Worm (Caenorhabditis elegans): ENCODE data around the gene ugt-10.

ugt-10 gene

ce11 chrV:4864330-4864729, 35.6 kb downstream of the ugt-10 start:
- no peak for TF ChIP-seq ztf-11 (tag; optimal IDR thresholded peaks at IDR 0.05)
- TF ChIP-seq unc-120 (tag; optimal IDR thresholded peaks at IDR 0.05; ENCODE audit: poor library complexity, severe bottlenecking), result no peak
- TF ChIP-seq tbx-8 (GFP tag; optimal IDR thresholded peaks at IDR 0.05), result no peak
- no peak for TF ChIP-seq nhr-2 (tag; optimal IDR thresholded peaks at IDR 0.05)
- no peak for TF ChIP-seq zip-8 (tag; optimal IDR thresholded peaks at IDR 0.05)
- TF ChIP-seq sptf-1 (tag; optimal IDR thresholded peaks at IDR 0.05), result no peak
- no peak for TF ChIP-seq nhr-237 (tag; optimal IDR thresholded peaks at IDR 0.05)
- TF ChIP-seq hlh-1 (tag; optimal IDR thresholded peaks at IDR 0.05), result no peak
- TF ChIP-seq nhr-76 (tag; optimal IDR thresholded peaks at IDR 0.05), result no peak
- no peak for TF ChIP-seq ceh-43 (GFP tag; optimal IDR thresholded peaks at IDR 0.05)

- TF ChIP-seq unc-62 (GFP tag; optimal IDR thresholded peaks at IDR 0.05), result no peak
- peak; percentile 43 for TF ChIP-seq zip-8 (tag; optimal IDR thresholded peaks at IDR 0.05)
- no peak for TF ChIP-seq nhr-2 (tag; optimal IDR thresholded peaks at IDR 0.05)
- TF ChIP-seq ces-1 (GFP tag; optimal IDR thresholded peaks at IDR 0.05), result no peak
- no peak for TF ChIP-seq mab-5 (tag; optimal IDR thresholded peaks at IDR 0.05)
- TF ChIP-seq elt-1 (tag; optimal IDR thresholded peaks at IDR 0.05; ENCODE audit: borderline replicate concordance, insufficient read depth), result no peak
Observed at ce11 chrV:4862737-4863136, 37.2 kb downstream of the ugt-10 start, which contains the start of gene C37H5.13. Gene C37H5.13 (minus strand): TSS chrV:4862965.

ce11 chrV:4860525-4860924, 39.4 kb downstream of the ugt-10 start:
- TF ChIP-seq ztf-11 (tag; optimal IDR thresholded peaks at IDR 0.05) (no peak), nhr-2 (tag; optimal IDR thresholded peaks at IDR 0.05) (no peak), zip-8 (tag; optimal IDR thresholded peaks at IDR 0.05) (no peak), pha-4 (tag; optimal IDR thresholded peaks at IDR 0.05) (no peak), drap-1 (GFP tag; optimal IDR thresholded peaks at IDR 0.05) (no peak), nhr-12 (tag; optimal IDR thresholded peaks at IDR 0.05) (no peak), bed-3 (GFP tag; optimal IDR thresholded peaks at IDR 0.05) (no peak), hlh-1 (tag; optimal IDR thresholded peaks at IDR 0.05) (no peak), nhr-237 (tag; optimal IDR thresholded peaks at IDR 0.05) (no peak), flh-1 (GFP tag; optimal IDR thresholded peaks at IDR 0.05) (no peak), mls-2 (tag; optimal IDR thresholded peaks at IDR 0.05) (no peak), ceh-39 (tag; optimal IDR thresholded peaks at IDR 0.05) (no peak), M03D4.4 (tag; optimal IDR thresholded peaks at IDR 0.05) (no peak), ham-2 (GFP tag; optimal IDR thresholded peaks at IDR 0.05) (no peak), tbx-8 (GFP tag; optimal IDR thresholded peaks at IDR 0.05) (no peak), ces-1 (GFP tag; optimal IDR thresholded peaks at IDR 0.05) (peak; percentile 39), lsy-2 (tag; optimal IDR thresholded peaks at IDR 0.05) (no peak), unc-120 (tag; optimal IDR thresholded peaks at IDR 0.05; ENCODE audit: poor library complexity, severe bottlenecking) (peak; percentile 20), ceh-43 (GFP tag; optimal IDR thresholded peaks at IDR 0.05) (no peak), sem-2 (GFP tag; optimal IDR thresholded peaks at IDR 0.05) (no peak), nhr-28 (tag; optimal IDR thresholded peaks at IDR 0.05) (no peak), nhr-76 (tag; optimal IDR thresholded peaks at IDR 0.05) (no peak), lin-32 (GFP tag; optimal IDR thresholded peaks at IDR 0.05) (no peak), unc-62 (GFP tag; optimal IDR thresholded peaks at IDR 0.05) (peak; percentile 37), snpc-4 (tag; optimal IDR thresholded peaks at IDR 0.05) (no peak), ceh-83 (GFP tag; optimal IDR thresholded peaks at IDR 0.05) (no peak), lin-13 (tag; optimal IDR thresholded peaks at IDR 0.05) (no peak), mab-5 (tag; optimal IDR thresholded peaks at IDR 0.05) (no peak), elt-1 (tag; optimal IDR thresholded peaks at IDR 0.05; ENCODE audit: borderline replicate concordance, insufficient read depth) (no peak), sptf-1 (tag; optimal IDR thresholded peaks at IDR 0.05) (peak; percentile 12), elt-3 (tag; optimal IDR thresholded peaks at IDR 0.05) (no peak), cnd-1 (tag; optimal IDR thresholded peaks at IDR 0.05) (no peak), unc-39 (tag; optimal IDR thresholded peaks at IDR 0.05) (no peak), mep-1 (tag; optimal IDR thresholded peaks at IDR 0.05) (peak; percentile 13), blmp-1 (tag; optimal IDR thresholded peaks at IDR 0.05) (no peak)

- TF ChIP-seq ceh-39 (tag; optimal IDR thresholded peaks at IDR 0.05) (no peak), ceh-83 (GFP tag; optimal IDR thresholded peaks at IDR 0.05) (no peak), hlh-1 (tag; optimal IDR thresholded peaks at IDR 0.05) (no peak), unc-39 (tag; optimal IDR thresholded peaks at IDR 0.05) (no peak), unc-62 (GFP tag; optimal IDR thresholded peaks at IDR 0.05) (no peak), blmp-1 (tag; optimal IDR thresholded peaks at IDR 0.05) (no peak), ztf-11 (tag; optimal IDR thresholded peaks at IDR 0.05) (no peak), bed-3 (GFP tag; optimal IDR thresholded peaks at IDR 0.05) (no peak), pha-4 (tag; optimal IDR thresholded peaks at IDR 0.05) (no peak), unc-120 (tag; optimal IDR thresholded peaks at IDR 0.05; ENCODE audit: poor library complexity, severe bottlenecking) (no peak), snpc-4 (tag; optimal IDR thresholded peaks at IDR 0.05) (no peak), tbx-8 (GFP tag; optimal IDR thresholded peaks at IDR 0.05) (no peak), drap-1 (GFP tag; optimal IDR thresholded peaks at IDR 0.05) (no peak), nhr-2 (tag; optimal IDR thresholded peaks at IDR 0.05) (no peak), elt-1 (tag; optimal IDR thresholded peaks at IDR 0.05; ENCODE audit: borderline replicate concordance, insufficient read depth) (no peak)
Observed at ce11 chrV:4857561-4857960, 42.4 kb downstream of the ugt-10 start.

Data from whole organism, mixed stage, embryonic.